In genomic region chr3R:22684044-22684947, dm6 we compare ENCODE assay signal across 1 fruit fly cellular context.
TF ChIP-seq lines count a peak whose summit lies in the region.

No protein-coding gene starts in this region.

TF ChIP-seq in whole organism, embryonic, 481 proteins besides CTCF, POLR2A, EP300 and RAD21 (continued from another document and continues in another):
- TF ChIP-seq Hsf (GFP tag; optimal IDR thresholded peaks at IDR 0.05; lab: Kevin White, UChicago) (no peak), cg (GFP tag; optimal IDR thresholded peaks at IDR 0.05; lab: Kevin White, UChicago) (peak; percentile 45), zfh1 (GFP tag; IDR thresholded peaks at IDR 0.05; lab: Robert Waterston, UW) (no peak), CG5245 (GFP tag; optimal IDR thresholded peaks at IDR 0.05; lab: Kevin White, UChicago) (no peak), CG7372 (GFP tag; IDR thresholded peaks at IDR 0.05; lab: Robert Waterston, UW) (0 out of 2 replicates have a peak, but pooled peaks have one; percentile 31), onecut (GFP tag; IDR thresholded peaks at IDR 0.05; lab: Robert Waterston, UW) (no peak), CG12071 (GFP tag; optimal IDR thresholded peaks at IDR 0.05; lab: Kevin White, UChicago) (peak; percentile 28), CG2202 (tag; optimal IDR thresholded peaks at IDR 0.05; lab: Kevin White, UChicago) (no peak), trem (tag; optimal IDR thresholded peaks at IDR 0.05; lab: Kevin White, UChicago) (no peak), pb (GFP tag; optimal IDR thresholded peaks at IDR 0.05; lab: Kevin White, UChicago) (no peak), psq (GFP tag; optimal IDR thresholded peaks at IDR 0.05; lab: Kevin White, UChicago) (no peak), CG9609 (GFP tag; optimal IDR thresholded peaks at IDR 0.05; lab: Kevin White, UChicago) (no peak), CG4854 (GFP tag; optimal IDR thresholded peaks at IDR 0.05; lab: Kevin White, UChicago) (no peak), CG3281 (GFP tag; optimal IDR thresholded peaks at IDR 0.05; lab: Kevin White, UChicago) (no peak), CG10565 (GFP tag; optimal IDR thresholded peaks at IDR 0.05; lab: Kevin White, UChicago) (no peak), CG17385 (GFP tag; optimal IDR thresholded peaks at IDR 0.05; lab: Kevin White, UChicago) (no peak), Nf-YB (GFP tag; optimal IDR thresholded peaks at IDR 0.05; lab: Kevin White, UChicago) (no peak), Kr (GFP tag; optimal IDR thresholded peaks at IDR 0.05; lab: Kevin White, UChicago) (no peak), Fer1 (GFP tag; optimal IDR thresholded peaks at IDR 0.05; lab: Kevin White, UChicago) (peak; percentile 27), Dad (GFP tag; optimal IDR thresholded peaks at IDR 0.05; lab: Kevin White, UChicago) (no peak), CG6254 (GFP tag; optimal IDR thresholded peaks at IDR 0.05; lab: Kevin White, UChicago) (peak; percentile 4), CrebB (tag; optimal IDR thresholded peaks at IDR 0.05; lab: Kevin White, UChicago) (no peak), Ravus (GFP tag; IDR thresholded peaks at IDR 0.05; lab: Robert Waterston, UW) (no peak), sisA (GFP tag; IDR thresholded peaks at IDR 0.05; lab: Robert Waterston, UW) (no peak), CG14710 (tag; optimal IDR thresholded peaks at IDR 0.05; lab: Kevin White, UChicago) (no peak), CG2889 (GFP tag; IDR thresholded peaks at IDR 0.05; lab: Robert Waterston, UW) (no peak), PHDP (tag; optimal IDR thresholded peaks at IDR 0.05; lab: Kevin White, UChicago) (peak; percentile 4), CG2129 (GFP tag; IDR thresholded peaks at IDR 0.05; lab: Robert Waterston, UW; ENCODE audit: partially characterized antibody) (no peak), Oaz (GFP tag; IDR thresholded peaks at IDR 0.05; lab: Robert Waterston, UW) (no peak), CG32532 (GFP tag; IDR thresholded peaks at IDR 0.05; lab: Robert Waterston, UW) (no peak), CG7928 (GFP tag; optimal IDR thresholded peaks at IDR 0.05; lab: Kevin White, UChicago) (no peak), ash1 (GFP tag; optimal IDR thresholded peaks at IDR 0.05; lab: Kevin White, UChicago) (no peak), Asciz (GFP tag; optimal IDR thresholded peaks at IDR 0.05; lab: Kevin White, UChicago) (peak; percentile 41), Sin3A (optimal IDR thresholded peaks at IDR 0.05; lab: Kevin White, UChicago) (no peak), run (tag; optimal IDR thresholded peaks at IDR 0.05; lab: Kevin White, UChicago) (no peak), CG6272 (GFP tag; IDR thresholded peaks at IDR 0.05; lab: Robert Waterston, UW) (no peak), fd64A (GFP tag; optimal IDR thresholded peaks at IDR 0.05; lab: Kevin White, UChicago) (peak; percentile 45), Deaf1 (tag; optimal IDR thresholded peaks at IDR 0.05; lab: Kevin White, UChicago) (no peak), Vsx1 (GFP tag; optimal IDR thresholded peaks at IDR 0.05; lab: Kevin White, UChicago) (no peak), CG11093 (GFP tag; IDR thresholded peaks at IDR 0.05; lab: Robert Waterston, UW) (no peak), ind (GFP tag; optimal IDR thresholded peaks at IDR 0.05; lab: Kevin White, UChicago) (no peak), Hr51 (GFP tag; optimal IDR thresholded peaks at IDR 0.05; lab: Kevin White, UChicago) (no peak), Hr78 (GFP tag; optimal IDR thresholded peaks at IDR 0.05; lab: Kevin White, UChicago) (peak in 1 of 2 experiments; percentile 83), CG18619 (GFP tag; optimal IDR thresholded peaks at IDR 0.05; lab: Kevin White, UChicago) (no peak), cad (GFP tag; optimal IDR thresholded peaks at IDR 0.05; lab: Kevin White, UChicago) (no peak), klu (GFP tag; IDR thresholded peaks at IDR 0.05; lab: Robert Waterston, UW) (no peak), CG10147 (GFP tag; optimal IDR thresholded peaks at IDR 0.05; lab: Kevin White, UChicago) (no peak), CG9876 (GFP tag; optimal IDR thresholded peaks at IDR 0.05; lab: Kevin White, UChicago) (no peak), grau (tag; optimal IDR thresholded peaks at IDR 0.05; lab: Kevin White, UChicago) (no peak), ATbp (GFP tag; optimal IDR thresholded peaks at IDR 0.05; lab: Kevin White, UChicago) (peak; percentile 39), CG9437 (GFP tag; optimal IDR thresholded peaks at IDR 0.05; lab: Kevin White, UChicago) (no peak), CG8478 (optimal IDR thresholded peaks at IDR 0.05; lab: Kevin White, UChicago) (no peak), nom (GFP tag; optimal IDR thresholded peaks at IDR 0.05; lab: Kevin White, UChicago) (peak; percentile 41), CG7745 (tag; optimal IDR thresholded peaks at IDR 0.05; lab: Kevin White, UChicago) (no peak), her (GFP tag; optimal IDR thresholded peaks at IDR 0.05; lab: Kevin White, UChicago) (no peak), CG8281 (tag; optimal IDR thresholded peaks at IDR 0.05; lab: Kevin White, UChicago) (no peak), pnt (GFP tag; optimal IDR thresholded peaks at IDR 0.05; lab: Kevin White, UChicago) (no peak), Hand (GFP tag; optimal IDR thresholded peaks at IDR 0.05; lab: Kevin White, UChicago) (no peak), caup (GFP tag; optimal IDR thresholded peaks at IDR 0.05; lab: Kevin White, UChicago; ENCODE audit: severe bottlenecking) (peak; percentile 9), D19B (GFP tag; optimal IDR thresholded peaks at IDR 0.05; lab: Kevin White, UChicago) (no peak), CG17802 (tag; optimal IDR thresholded peaks at IDR 0.05; lab: Kevin White, UChicago) (no peak), CG2199 (GFP tag; IDR thresholded peaks at IDR 0.05; lab: Robert Waterston, UW) (0 out of 3 replicates have a peak, but pooled peaks have one; percentile 63), lola (GFP tag; optimal IDR thresholded peaks at IDR 0.05; lab: Kevin White, UChicago) (no peak), knrl (GFP tag; IDR thresholded peaks at IDR 0.05; lab: Robert Waterston, UW; ENCODE audit: partially characterized antibody) (no peak), Med (GFP tag; lab: Kevin White, UChicago) (peak; percentile 76), CG7963 (GFP tag; IDR thresholded peaks at IDR 0.05; lab: Robert Waterston, UW; ENCODE audit: partially characterized antibody) (no peak), oc (tag; optimal IDR thresholded peaks at IDR 0.05; lab: Kevin White, UChicago) (no peak), Gug (GFP tag; IDR thresholded peaks at IDR 0.05; lab: Robert Waterston, UW) (no peak), CG8924 (tag; optimal IDR thresholded peaks at IDR 0.05; lab: Kevin White, UChicago) (no peak), Mes4 (GFP tag; optimal IDR thresholded peaks at IDR 0.05; lab: Kevin White, UChicago) (no peak), btn (GFP tag; optimal IDR thresholded peaks at IDR 0.05; lab: Kevin White, UChicago) (no peak), kay (GFP tag; optimal IDR thresholded peaks at IDR 0.05; lab: Kevin White, UChicago) (peak; percentile 42), CG4617 (GFP tag; optimal IDR thresholded peaks at IDR 0.05; lab: Kevin White, UChicago; ENCODE audit: borderline replicate concordance) (no peak), CG4282 (GFP tag; optimal IDR thresholded peaks at IDR 0.05; lab: Kevin White, UChicago) (no peak), Meics (GFP tag; optimal IDR thresholded peaks at IDR 0.05; lab: Kevin White, UChicago) (peak; percentile 19), CG15514 (GFP tag; optimal IDR thresholded peaks at IDR 0.05; lab: Kevin White, UChicago) (no peak), CG5180 (GFP tag; optimal IDR thresholded peaks at IDR 0.05; lab: Kevin White, UChicago) (no peak), CG10321 (GFP tag; IDR thresholded peaks at IDR 0.05; lab: Robert Waterston, UW) (no peak), CG7271 (tag; optimal IDR thresholded peaks at IDR 0.05; lab: Kevin White, UChicago) (no peak), gro (GFP tag; optimal IDR thresholded peaks at IDR 0.05; lab: Kevin White, UChicago) (no peak), CG12104 (GFP tag; optimal IDR thresholded peaks at IDR 0.05; lab: Kevin White, UChicago) (no peak), zen (tag; optimal IDR thresholded peaks at IDR 0.05; lab: Kevin White, UChicago) (no peak), sd (tag; optimal IDR thresholded peaks at IDR 0.05; lab: Kevin White, UChicago) (peak; percentile 20), Ada2b (GFP tag; IDR thresholded peaks at IDR 0.05; lab: Robert Waterston, UW) (0 out of 2 replicates have a peak, but pooled peaks have one; percentile 5), Spps (tag; optimal IDR thresholded peaks at IDR 0.05; lab: Kevin White, UChicago) (no peak), Elba2 (GFP tag; optimal IDR thresholded peaks at IDR 0.05; lab: Kevin White, UChicago) (no peak), CG12942 (GFP tag; optimal IDR thresholded peaks at IDR 0.05; lab: Kevin White, UChicago) (no peak), Hmr (GFP tag; optimal IDR thresholded peaks at IDR 0.05; lab: Kevin White, UChicago) (peak; percentile 55), Ets97D (GFP tag; optimal IDR thresholded peaks at IDR 0.05; lab: Kevin White, UChicago) (no peak), CG13624 (GFP tag; optimal IDR thresholded peaks at IDR 0.05; lab: Kevin White, UChicago) (no peak), pfk (GFP tag; optimal IDR thresholded peaks at IDR 0.05; lab: Kevin White, UChicago) (no peak), CG32772 (GFP tag; IDR thresholded peaks at IDR 0.05; lab: Robert Waterston, UW) (no peak), CG9727 (GFP tag; optimal IDR thresholded peaks at IDR 0.05; lab: Kevin White, UChicago) (no peak), CG6689 (GFP tag; IDR thresholded peaks at IDR 0.05; lab: Robert Waterston, UW) (no peak), CG4328 (GFP tag; optimal IDR thresholded peaks at IDR 0.05; lab: Kevin White, UChicago) (peak; percentile 3), CG7556 (GFP tag; optimal IDR thresholded peaks at IDR 0.05; lab: Kevin White, UChicago) (peak; percentile 26), CG7987 (GFP tag; optimal IDR thresholded peaks at IDR 0.05; lab: Kevin White, UChicago) (no peak), zen2 (GFP tag; IDR thresholded peaks at IDR 0.05; lab: Robert Waterston, UW; ENCODE audit: partially characterized antibody) (no peak), dmrt99B (tag; optimal IDR thresholded peaks at IDR 0.05; lab: Kevin White, UChicago) (no peak), row (GFP tag; IDR thresholded peaks at IDR 0.05; lab: Robert Waterston, UW) (no peak), Poxn (GFP tag; IDR thresholded peaks at IDR 0.05; lab: Robert Waterston, UW) (no peak), dimm (GFP tag; IDR thresholded peaks at IDR 0.05; lab: Robert Waterston, UW) (no peak), fd3F (GFP tag; optimal IDR thresholded peaks at IDR 0.05; lab: Kevin White, UChicago) (no peak), CG6813 (GFP tag; optimal IDR thresholded peaks at IDR 0.05; lab: Kevin White, UChicago) (peak; percentile 12), CG13287 (GFP tag; IDR thresholded peaks at IDR 0.05; lab: Robert Waterston, UW; ENCODE audit: partially characterized antibody) (no peak), CG14860 (GFP tag; IDR thresholded peaks at IDR 0.05; lab: Robert Waterston, UW; ENCODE audit: partially characterized antibody) (no peak), slbo (GFP tag; IDR thresholded peaks at IDR 0.05; lab: Robert Waterston, UW) (no peak), Bdp1 (GFP tag; optimal IDR thresholded peaks at IDR 0.05; lab: Kevin White, UChicago) (no peak), Atf3 (GFP tag; optimal IDR thresholded peaks at IDR 0.05; lab: Kevin White, UChicago) (no peak), pan (optimal IDR thresholded peaks at IDR 0.05; lab: Kevin White, UChicago) (no peak), pan (GFP tag; optimal IDR thresholded peaks at IDR 0.05 in 1 of 2, IDR thresholded peaks at IDR 0.05 in 1 of 2) (no peak), Rfx (GFP tag; IDR thresholded peaks at IDR 0.05; lab: Robert Waterston, UW) (no peak), sens (GFP tag; lab: Kevin White, UChicago) (peak; percentile 49), Pdp1 (GFP tag; optimal IDR thresholded peaks at IDR 0.05; lab: Kevin White, UChicago) (peak in 1 of 2 experiments; percentile 63), gcm (GFP tag; optimal IDR thresholded peaks at IDR 0.05; lab: Kevin White, UChicago) (no peak), twi (tag; optimal IDR thresholded peaks at IDR 0.05; lab: Kevin White, UChicago) (no peak), CG3163 (GFP tag; optimal IDR thresholded peaks at IDR 0.05; lab: Kevin White, UChicago) (no peak), Dip2 (GFP tag; IDR thresholded peaks at IDR 0.05; lab: Robert Waterston, UW) (no peak), shn (GFP tag; optimal IDR thresholded peaks at IDR 0.05; lab: Kevin White, UChicago) (no peak), Eip74EF (GFP tag; optimal IDR thresholded peaks at IDR 0.05; lab: Kevin White, UChicago) (no peak), Doc3 (GFP tag; IDR thresholded peaks at IDR 0.05; lab: Robert Waterston, UW; ENCODE audit: partially characterized antibody) (no peak), eve (GFP tag; optimal IDR thresholded peaks at IDR 0.05; lab: Kevin White, UChicago) (no peak), CG1602 (GFP tag; optimal IDR thresholded peaks at IDR 0.05; lab: Kevin White, UChicago) (no peak), p53 (GFP tag; optimal IDR thresholded peaks at IDR 0.05; lab: Kevin White, UChicago) (no peak), CG3847 (GFP tag; IDR thresholded peaks at IDR 0.05; lab: Robert Waterston, UW) (no peak), sima (GFP tag; optimal IDR thresholded peaks at IDR 0.05; lab: Kevin White, UChicago) (no peak), Dll (GFP tag; IDR thresholded peaks at IDR 0.05; lab: Robert Waterston, UW; ENCODE audit: partially characterized antibody) (no peak), crp (GFP tag; optimal IDR thresholded peaks at IDR 0.05; lab: Kevin White, UChicago) (no peak), kni (GFP tag; optimal IDR thresholded peaks at IDR 0.05; lab: Kevin White, UChicago) (peak; percentile 29), tna (GFP tag; IDR thresholded peaks at IDR 0.05; lab: Robert Waterston, UW; ENCODE audit: partially characterized antibody) (no peak), Dp (GFP tag; optimal IDR thresholded peaks at IDR 0.05; lab: Kevin White, UChicago) (no peak), sc (optimal IDR thresholded peaks at IDR 0.05; lab: Kevin White, UChicago) (no peak), sc (GFP tag; optimal IDR thresholded peaks at IDR 0.05; lab: Kevin White, UChicago) (no peak), exex (tag; optimal IDR thresholded peaks at IDR 0.05; lab: Kevin White, UChicago) (peak; percentile 90), CG1792 (GFP tag; optimal IDR thresholded peaks at IDR 0.05; lab: Kevin White, UChicago) (no peak), gcm2 (GFP tag; optimal IDR thresholded peaks at IDR 0.05; lab: Kevin White, UChicago) (no peak), CG30403 (GFP tag; optimal IDR thresholded peaks at IDR 0.05; lab: Kevin White, UChicago) (no peak), stc (GFP tag; IDR thresholded peaks at IDR 0.05; lab: Robert Waterston, UW) (no peak), CG12391 (tag; optimal IDR thresholded peaks at IDR 0.05; lab: Kevin White, UChicago) (no peak)
